Worm (Caenorhabditis elegans) whole organism, L4/young adult: ENCODE data around the gene Y38H6C.9.

Experiments used
- dao-5 ChIP-seq: sonication (generic microtip); optimal IDR thresholded peaks from 2 replicates; lab custom pipeline; 2016; ENCODE audit warnings: missing genotype, missing genetic modification characterization, moderate library complexity, missing compliant biosample characterization
- him-1 ChIP-seq: sonication (generic microtip); optimal IDR thresholded peaks from 2 replicates; lab custom pipeline; 2016; ENCODE audit warnings: missing genotype, missing genetic modification reagents, missing genetic modification characterization, missing compliant biosample characterization

DNA sequence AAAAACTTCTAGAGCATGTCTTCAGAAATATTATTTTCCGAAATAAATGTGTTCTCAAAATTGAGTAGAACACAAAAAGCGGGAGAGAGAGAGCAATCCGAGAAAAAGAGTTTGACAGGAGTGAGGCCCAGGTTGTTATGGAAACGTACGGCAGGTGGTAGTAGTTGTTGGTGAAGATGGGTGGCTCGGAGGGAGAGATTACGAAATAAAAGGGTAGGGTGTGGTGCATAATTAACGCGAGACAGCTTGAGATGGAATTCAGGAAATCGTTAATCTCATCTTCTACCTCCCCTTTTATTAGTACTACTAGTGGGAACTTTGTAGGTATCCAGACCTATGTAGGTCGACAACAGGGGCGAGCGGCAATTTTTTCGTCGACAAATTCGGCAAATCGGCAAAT, 12.0 kb upstream of the Y38H6C.9 start, which contains the start of gene famh-161:
- TF ChIP-seq him-1 (tag; lab: Kevin White, UChicago) (no peak), dao-5 (tag; lab: Kevin White, UChicago) (no peak)
